Worm (Caenorhabditis elegans): ENCODE results near the gene nhr-162.

Gene nhr-162

DNA sequence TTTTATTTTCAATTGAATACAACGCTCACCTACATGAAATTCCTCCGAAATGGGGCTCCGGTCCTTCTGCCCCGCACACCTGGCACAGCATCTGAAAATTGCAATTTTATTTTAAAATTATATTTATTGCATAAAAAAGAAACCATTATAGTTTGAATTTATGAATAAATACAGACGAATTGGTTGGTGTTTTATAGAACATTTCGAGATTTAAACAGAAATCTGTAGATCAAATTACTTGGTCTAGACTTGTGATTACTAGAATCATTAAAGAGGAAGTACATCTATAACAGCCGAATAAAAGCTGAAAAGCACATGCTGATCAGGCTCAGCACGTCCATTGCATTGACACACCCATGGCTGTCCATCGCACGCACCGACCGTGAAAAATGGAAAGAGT, at the start of gene nhr-162:
TSS of gene nhr-162 (minus strand) at position 101 of the 400 bp plus-strand sequence.
- TF ChIP-seq flt-1 (GFP tag; IDR thresholded peaks at IDR 0.05) (no peak), tbx-37 (GFP tag; conservative IDR thresholded peaks at IDR 0.05) (no peak), sea-1 (GFP tag; conservative IDR thresholded peaks at IDR 0.05) (no peak), hmbx-1 (tag; optimal IDR thresholded peaks at IDR 0.05) (no peak), ceh-36 (tag; optimal IDR thresholded peaks at IDR 0.05) (no peak), F13C5.2 (tag; optimal IDR thresholded peaks at IDR 0.05) (no peak), ceh-13 (GFP tag; optimal IDR thresholded peaks at IDR 0.05) (no peak), aly-1 (tag; optimal IDR thresholded peaks at IDR 0.05) (no peak), tbx-11 (GFP tag; IDR thresholded peaks at IDR 0.05) (no peak), scrt-1 (GFP tag; IDR thresholded peaks at IDR 0.05) (no peak), hnd-1 (tag; optimal IDR thresholded peaks at IDR 0.05) (no peak), tra-4 (tag; optimal IDR thresholded peaks at IDR 0.05) (no peak), hmg-4 (GFP tag; optimal IDR thresholded peaks at IDR 0.05) (no peak)

DNA sequence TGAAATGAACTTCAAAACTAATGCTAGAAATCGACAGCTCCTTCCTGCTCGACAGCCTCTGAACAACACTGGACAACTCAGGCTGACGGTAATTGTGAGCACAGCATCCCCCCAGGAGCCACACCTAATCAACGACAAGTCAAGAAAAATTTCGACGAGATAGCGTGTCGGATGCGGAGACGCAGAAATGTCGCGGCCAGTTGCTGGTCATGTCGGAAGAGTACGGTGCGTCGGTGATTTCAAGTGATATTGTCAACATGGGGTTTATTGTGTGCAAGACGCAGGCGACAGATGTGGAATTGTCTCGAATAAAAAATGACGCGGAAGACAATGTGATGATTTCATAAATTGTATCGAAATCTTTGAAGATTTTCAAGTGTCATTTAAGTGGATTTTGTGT, 44.8 kb upstream of the nhr-162 start, which contains the start of gene twk-11:
TSS of gene twk-11 (minus strand) at position 101 of the 400 bp plus-strand sequence.
- no peak for TF ChIP-seq hnd-1 (tag; optimal IDR thresholded peaks at IDR 0.05)
- no peak for TF ChIP-seq F13C5.2 (tag; optimal IDR thresholded peaks at IDR 0.05)
- no peak for TF ChIP-seq tbx-37 (GFP tag; conservative IDR thresholded peaks at IDR 0.05)
- no peak for TF ChIP-seq hmg-4 (GFP tag; optimal IDR thresholded peaks at IDR 0.05)
- TF ChIP-seq ceh-13 (GFP tag; optimal IDR thresholded peaks at IDR 0.05): no peak
- TF ChIP-seq ama-1 (optimal IDR thresholded peaks at IDR 0.05): no peak
- no peak for TF ChIP-seq tbx-11 (GFP tag; IDR thresholded peaks at IDR 0.05)
- TF ChIP-seq B0310.2 (tag; optimal IDR thresholded peaks at IDR 0.05): no peak
- no peak for TF ChIP-seq pes-1 (GFP tag; IDR thresholded peaks at IDR 0.05)
- TF ChIP-seq aly-1 (tag; optimal IDR thresholded peaks at IDR 0.05): no peak
- no peak for TF ChIP-seq ceh-36 (tag; optimal IDR thresholded peaks at IDR 0.05)
- TF ChIP-seq hmbx-1 (tag; optimal IDR thresholded peaks at IDR 0.05): no peak
- TF ChIP-seq tra-4 (tag; optimal IDR thresholded peaks at IDR 0.05): no peak
- no peak for TF ChIP-seq flt-1 (GFP tag; IDR thresholded peaks at IDR 0.05)
- TF ChIP-seq ets-7 (tag; optimal IDR thresholded peaks at IDR 0.05): no peak
- no peak for TF ChIP-seq scrt-1 (GFP tag; IDR thresholded peaks at IDR 0.05)

DNA sequence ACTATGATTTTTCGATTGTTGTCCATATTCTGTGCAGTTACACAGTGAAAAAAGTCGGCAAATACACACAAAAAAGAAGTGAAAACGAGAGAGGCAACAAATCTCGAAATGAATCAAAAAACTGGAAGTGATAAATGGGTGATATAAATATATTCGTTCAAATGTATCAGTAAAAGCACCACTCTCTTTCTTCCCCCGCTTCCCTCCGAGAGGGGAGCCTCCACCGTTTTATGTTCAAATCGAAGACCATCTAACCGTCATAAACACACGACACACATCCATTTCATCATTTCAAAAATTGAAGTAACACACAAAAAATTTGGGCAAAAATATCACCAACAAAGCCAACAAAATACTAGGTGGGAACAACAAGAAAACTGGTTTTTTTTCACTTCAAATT, 35.4 kb upstream of the nhr-162 start, which contains the start of gene F20A1.6:
TSS of gene F20A1.6 (minus strand) at position 101 of the 400 bp plus-strand sequence.
- TF ChIP-seq hmbx-1 (tag; optimal IDR thresholded peaks at IDR 0.05): no peak
- no peak for TF ChIP-seq scrt-1 (GFP tag; IDR thresholded peaks at IDR 0.05)
- no peak for TF ChIP-seq ceh-13 (GFP tag; optimal IDR thresholded peaks at IDR 0.05)
- TF ChIP-seq ceh-36 (tag; optimal IDR thresholded peaks at IDR 0.05): no peak
- TF ChIP-seq hmg-4 (GFP tag; optimal IDR thresholded peaks at IDR 0.05): no peak
- TF ChIP-seq ets-7 (tag; optimal IDR thresholded peaks at IDR 0.05): no peak
- no peak for TF ChIP-seq F13C5.2 (tag; optimal IDR thresholded peaks at IDR 0.05)
- no peak for TF ChIP-seq tra-4 (tag; optimal IDR thresholded peaks at IDR 0.05)
- no peak for TF ChIP-seq sea-1 (GFP tag; conservative IDR thresholded peaks at IDR 0.05)
- TF ChIP-seq B0310.2 (tag; optimal IDR thresholded peaks at IDR 0.05): no peak
- no peak for TF ChIP-seq tbx-11 (GFP tag; IDR thresholded peaks at IDR 0.05)
- TF ChIP-seq pes-1 (GFP tag; IDR thresholded peaks at IDR 0.05): no peak
- TF ChIP-seq hnd-1 (tag; optimal IDR thresholded peaks at IDR 0.05): no peak
- no peak for TF ChIP-seq tbx-37 (GFP tag; conservative IDR thresholded peaks at IDR 0.05)

DNA sequence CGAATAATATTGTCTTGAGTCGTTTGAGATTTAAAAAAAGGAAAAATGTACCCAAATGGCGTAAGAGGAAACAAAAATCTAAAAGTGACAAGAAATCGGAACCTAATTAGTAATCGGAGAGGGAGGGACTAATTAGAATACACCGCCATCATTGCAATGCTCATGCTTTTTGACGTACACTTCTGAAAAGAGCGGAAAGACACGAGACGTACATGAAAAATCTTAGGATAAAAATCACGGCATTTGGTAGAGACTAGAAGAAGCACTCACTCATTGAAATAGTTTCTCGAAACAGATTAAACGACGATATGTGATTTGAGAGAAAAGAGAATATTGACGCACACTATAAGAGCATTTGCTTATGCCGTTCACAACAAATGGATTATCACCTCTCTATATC, 31.3 kb upstream of the nhr-162 start:
- TF ChIP-seq tra-4 (tag; optimal IDR thresholded peaks at IDR 0.05): no peak
- no peak for TF ChIP-seq ceh-13 (GFP tag; optimal IDR thresholded peaks at IDR 0.05)
- no peak for TF ChIP-seq tbx-37 (GFP tag; conservative IDR thresholded peaks at IDR 0.05)
- TF ChIP-seq tbx-11 (GFP tag; IDR thresholded peaks at IDR 0.05): no peak
- TF ChIP-seq sea-1 (GFP tag; conservative IDR thresholded peaks at IDR 0.05): no peak
- no peak for TF ChIP-seq aly-1 (tag; optimal IDR thresholded peaks at IDR 0.05)

DNA sequence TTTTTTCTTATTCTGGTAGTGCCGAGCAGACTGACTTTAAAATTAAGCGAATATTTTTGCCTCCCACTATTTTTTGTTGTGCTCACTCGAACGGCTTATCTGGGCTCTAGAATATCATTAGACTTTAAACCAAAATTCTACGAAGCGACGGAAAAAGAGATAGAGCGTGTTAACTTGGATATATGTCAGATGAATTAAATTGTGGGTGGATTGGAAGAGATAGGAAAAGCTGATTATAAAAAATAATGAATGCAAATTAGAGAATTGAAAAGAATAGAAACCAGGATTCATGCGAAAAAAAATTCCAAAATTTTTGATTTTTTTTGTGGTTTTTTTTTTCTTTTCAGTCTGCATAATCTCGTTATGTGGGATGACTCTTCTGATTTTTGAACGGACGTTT, 30.1 kb upstream of the nhr-162 start, which contains the start of gene F20A1.4:
TSS of gene F20A1.4 (minus strand) at position 101 of the 400 bp plus-strand sequence.
- TF ChIP-seq F13C5.2 (tag; optimal IDR thresholded peaks at IDR 0.05): no peak
- TF ChIP-seq hnd-1 (tag; optimal IDR thresholded peaks at IDR 0.05): no peak
- no peak for TF ChIP-seq ceh-36 (tag; optimal IDR thresholded peaks at IDR 0.05)

DNA sequence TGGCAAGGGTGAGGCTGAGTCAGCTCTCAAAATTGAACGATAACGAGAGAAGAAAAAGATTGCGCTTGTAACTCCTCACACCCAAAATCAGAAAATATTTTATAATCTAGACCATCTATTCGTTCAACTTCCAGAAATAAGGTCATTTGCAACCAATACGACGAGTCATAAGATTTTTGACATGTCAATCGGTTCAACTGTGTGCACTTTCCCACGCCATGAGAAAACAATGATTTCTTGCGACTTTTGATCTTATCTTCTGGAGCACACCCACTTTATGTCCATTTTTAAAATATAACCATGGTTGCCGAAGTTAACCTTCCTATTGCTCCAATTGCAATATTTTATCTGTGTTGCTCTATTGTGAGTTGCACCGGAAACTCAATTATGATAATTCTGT, 25.4 kb upstream of the nhr-162 start, which contains the start of gene srsx-32:
TSS of gene srsx-32 (plus strand) at position 301 of the 400 bp plus-strand sequence.
- no peak for TF ChIP-seq hnd-1 (tag; optimal IDR thresholded peaks at IDR 0.05)
- no peak for TF ChIP-seq tbx-37 (GFP tag; conservative IDR thresholded peaks at IDR 0.05)
- TF ChIP-seq scrt-1 (GFP tag; IDR thresholded peaks at IDR 0.05): no peak

DNA sequence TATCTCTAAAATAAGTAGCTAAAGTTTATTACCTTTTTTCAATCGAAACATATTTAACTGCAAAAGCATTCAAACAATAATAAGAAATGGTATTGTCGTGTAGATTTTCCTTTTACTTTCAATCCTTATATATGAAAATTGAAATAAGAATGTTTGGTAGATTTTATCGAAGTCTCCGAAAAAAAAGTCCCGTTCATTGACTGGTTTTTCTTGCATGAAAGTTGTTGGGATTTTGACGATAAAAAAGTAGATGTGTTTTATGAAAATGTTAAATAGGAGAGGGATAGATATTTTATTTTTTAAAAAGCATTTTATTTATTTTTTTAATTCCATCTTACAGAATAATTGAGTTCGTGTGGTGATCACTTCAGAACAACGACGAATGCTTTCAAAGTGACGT, 24.2 kb upstream of the nhr-162 start, which contains the start of gene C33G8.13:
TSS of gene C33G8.13 (minus strand) at position 101 of the 400 bp plus-strand sequence.
- TF ChIP-seq F13C5.2 (tag; optimal IDR thresholded peaks at IDR 0.05) (no peak), ets-7 (tag; optimal IDR thresholded peaks at IDR 0.05) (no peak), ceh-36 (tag; optimal IDR thresholded peaks at IDR 0.05) (no peak)

DNA sequence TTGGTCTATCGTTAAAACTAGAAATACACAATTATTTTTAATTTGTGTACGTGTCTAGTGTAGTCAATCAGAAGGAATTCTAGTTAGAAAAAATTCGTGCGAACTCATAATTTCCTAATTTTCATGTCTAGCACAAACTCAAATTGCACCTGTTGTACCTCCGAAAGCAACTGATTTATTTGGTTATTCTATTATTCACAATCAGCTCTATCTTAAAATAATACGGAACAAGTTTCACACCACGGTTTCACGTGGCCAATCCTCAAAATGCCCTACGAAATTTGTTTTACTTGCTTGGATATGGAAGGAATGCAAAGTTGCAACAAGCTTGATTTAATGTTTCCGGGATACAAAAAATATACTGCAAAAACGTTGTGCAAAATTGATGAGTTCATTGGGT, 20.9 kb upstream of the nhr-162 start, which contains the start of gene srw-127:
TSS of gene srw-127 (plus strand) at position 301 of the 400 bp plus-strand sequence.
- no peak for TF ChIP-seq F13C5.2 (tag; optimal IDR thresholded peaks at IDR 0.05)
- TF ChIP-seq B0310.2 (tag; optimal IDR thresholded peaks at IDR 0.05): no peak
- TF ChIP-seq pes-1 (GFP tag; IDR thresholded peaks at IDR 0.05): no peak
- no peak for TF ChIP-seq ama-1 (optimal IDR thresholded peaks at IDR 0.05)
- TF ChIP-seq tbx-11 (GFP tag; IDR thresholded peaks at IDR 0.05): no peak
- no peak for TF ChIP-seq hmg-4 (GFP tag; optimal IDR thresholded peaks at IDR 0.05)
- TF ChIP-seq sea-1 (GFP tag; conservative IDR thresholded peaks at IDR 0.05): no peak
- no peak for TF ChIP-seq aly-1 (tag; optimal IDR thresholded peaks at IDR 0.05)
- no peak for TF ChIP-seq tbx-37 (GFP tag; conservative IDR thresholded peaks at IDR 0.05)
- no peak for TF ChIP-seq scrt-1 (GFP tag; IDR thresholded peaks at IDR 0.05)
- TF ChIP-seq hnd-1 (tag; optimal IDR thresholded peaks at IDR 0.05): no peak
- TF ChIP-seq hmbx-1 (tag; optimal IDR thresholded peaks at IDR 0.05): no peak
- no peak for TF ChIP-seq ets-7 (tag; optimal IDR thresholded peaks at IDR 0.05)
- no peak for TF ChIP-seq ceh-36 (tag; optimal IDR thresholded peaks at IDR 0.05)
- TF ChIP-seq flt-1 (GFP tag; IDR thresholded peaks at IDR 0.05): no peak
